ENCODE assay signal across 6 worm cellular contexts in the genomic region with DNA sequence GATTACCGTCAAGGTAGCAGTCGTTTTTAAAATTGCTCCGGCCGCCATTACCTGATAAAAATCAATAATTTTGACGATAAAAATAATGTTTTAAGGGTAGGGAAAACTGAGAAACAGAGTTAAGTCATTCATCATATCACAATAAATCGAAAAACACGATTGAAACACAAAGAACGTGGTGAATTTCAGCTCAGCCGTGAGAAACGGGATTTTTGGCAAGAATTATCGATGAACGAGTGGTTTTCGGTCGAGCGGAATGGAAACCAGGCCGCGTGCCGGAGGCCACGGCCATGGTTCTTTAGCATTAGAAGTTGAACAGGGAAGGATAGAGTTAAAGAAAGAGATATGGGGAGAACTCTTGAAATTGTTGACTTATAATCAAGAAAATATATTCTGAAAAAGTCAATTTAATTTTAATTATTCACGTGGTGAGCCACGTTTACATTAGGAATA.
TF ChIP-seq lines count a peak whose summit lies in the region.

vha-4 (minus strand) TSS at position 51 of the 453 bp plus-strand sequence.
T01H3.5 (plus strand) TSS at position 351 of the 453 bp plus-strand sequence.

TF ChIP-seq in whole organism, L1 larva, 84 proteins besides CTCF, POLR2A, EP300 and RAD21 (continues in another document):
- TF ChIP-seq vab-15 (tag; optimal IDR thresholded peaks at IDR 0.05; lab: Kevin White, UChicago) (no peak), unc-130 (tag; optimal IDR thresholded peaks at IDR 0.05; lab: Kevin White, UChicago) (no peak), dpl-1 (GFP tag; optimal IDR thresholded peaks at IDR 0.05; lab: Kevin White, UChicago) (peak in 1 of 3 experiments; percentile 23), ztf-11 (tag; optimal IDR thresholded peaks at IDR 0.05; lab: Kevin White, UChicago) (no peak), fkh-10 (GFP tag; optimal IDR thresholded peaks at IDR 0.05; lab: Kevin White, UChicago) (no peak), aly-2 (tag; optimal IDR thresholded peaks at IDR 0.05; lab: Kevin White, UChicago) (no peak), fkh-8 (tag; optimal IDR thresholded peaks at IDR 0.05; lab: Kevin White, UChicago) (no peak), unc-98 (GFP tag; IDR thresholded peaks at IDR 0.05; lab: Robert Waterston, UW) (no peak), lsy-2 (tag; optimal IDR thresholded peaks at IDR 0.05; lab: Kevin White, UChicago) (peak in 1 of 2 experiments; percentile 21), snu-23 (GFP tag; optimal IDR thresholded peaks at IDR 0.05; lab: Kevin White, UChicago) (peak; percentile 6), lin-35 (GFP tag; optimal IDR thresholded peaks at IDR 0.05; lab: Kevin White, UChicago) (peak in 1 of 2 experiments; percentile 5), egl-13 (tag; optimal IDR thresholded peaks at IDR 0.05; lab: Kevin White, UChicago) (no peak), grh-1 (GFP tag; IDR thresholded peaks at IDR 0.05; lab: Robert Waterston, UW) (no peak), ceh-8 (GFP tag; optimal IDR thresholded peaks at IDR 0.05; lab: Kevin White, UChicago) (no peak)

TF ChIP-seq in whole organism, L2 larva, 48 proteins besides CTCF, POLR2A, EP300 and RAD21 (continues in another document):
- no peak for TF ChIP-seq ceh-16 (tag; optimal IDR thresholded peaks at IDR 0.05; lab: Kevin White, UChicago)
- no peak for TF ChIP-seq nhr-10 (tag; optimal IDR thresholded peaks at IDR 0.05; lab: Kevin White, UChicago)
- no peak for TF ChIP-seq R02D3.7 (tag; optimal IDR thresholded peaks at IDR 0.05; lab: Kevin White, UChicago)
- no peak for TF ChIP-seq ceh-82 (tag; optimal IDR thresholded peaks at IDR 0.05; lab: Kevin White, UChicago)
- no peak for TF ChIP-seq lin-13 (GFP tag; optimal IDR thresholded peaks at IDR 0.05; lab: Kevin White, UChicago)
- TF ChIP-seq ztf-4 (tag; optimal IDR thresholded peaks at IDR 0.05; lab: Kevin White, UChicago), result no peak
- peak; percentile 5 for TF ChIP-seq nhr-129 (tag; optimal IDR thresholded peaks at IDR 0.05; lab: Kevin White, UChicago)
- TF ChIP-seq Y55F3AM.14 (GFP tag; optimal IDR thresholded peaks at IDR 0.05; lab: Kevin White, UChicago), result no peak
- TF ChIP-seq fos-1 (tag; optimal IDR thresholded peaks at IDR 0.05; lab: Kevin White, UChicago), result peak; percentile 62
- TF ChIP-seq skn-1 (tag; optimal IDR thresholded peaks at IDR 0.05; lab: Kevin White, UChicago), result no peak
- TF ChIP-seq ZK546.5 (tag; optimal IDR thresholded peaks at IDR 0.05; lab: Kevin White, UChicago), result no peak
- TF ChIP-seq lsy-2 (tag; optimal IDR thresholded peaks at IDR 0.05; lab: Kevin White, UChicago), result peak in 1 of 2 experiments; percentile 12
- no peak for TF ChIP-seq sma-3 (GFP tag; optimal IDR thresholded peaks at IDR 0.05; lab: Kevin White, UChicago)
- TF ChIP-seq alr-1 (tag; optimal IDR thresholded peaks at IDR 0.05; lab: Kevin White, UChicago), result no peak
- peak; percentile 16 for TF ChIP-seq unc-55 (GFP tag; optimal IDR thresholded peaks at IDR 0.05; lab: Kevin White, UChicago)

TF ChIP-seq in whole organism, L3 larva, 47 proteins besides CTCF, POLR2A, EP300 and RAD21:
- no peak for TF ChIP-seq nhr-67 (tag; optimal IDR thresholded peaks at IDR 0.05; lab: Kevin White, UChicago)
- no peak for TF ChIP-seq lsy-12 (tag; optimal IDR thresholded peaks at IDR 0.05; lab: Kevin White, UChicago)
- no peak for TF ChIP-seq nhr-12 (tag; optimal IDR thresholded peaks at IDR 0.05; lab: Kevin White, UChicago)
- no peak for TF ChIP-seq daf-12 (tag; optimal IDR thresholded peaks at IDR 0.05; lab: Kevin White, UChicago)
- no peak for TF ChIP-seq R02D3.7 (tag; optimal IDR thresholded peaks at IDR 0.05; lab: Kevin White, UChicago)
- no peak for TF ChIP-seq elt-2 (tag; optimal IDR thresholded peaks at IDR 0.05; lab: Kevin White, UChicago)
- no peak for TF ChIP-seq ceh-9 (tag; optimal IDR thresholded peaks at IDR 0.05; lab: Kevin White, UChicago)
- peak; percentile 52 for TF ChIP-seq hmg-11 (tag; optimal IDR thresholded peaks at IDR 0.05; lab: Kevin White, UChicago)
- no peak for TF ChIP-seq ceh-28 (tag; optimal IDR thresholded peaks at IDR 0.05; lab: Kevin White, UChicago)
- TF ChIP-seq lin-15B (tag; optimal IDR thresholded peaks at IDR 0.05; lab: Kevin White, UChicago), result peak; percentile 4
- no peak for TF ChIP-seq sea-2 (GFP tag; optimal IDR thresholded peaks at IDR 0.05; lab: Kevin White, UChicago)
- TF ChIP-seq egl-27 (tag; optimal IDR thresholded peaks at IDR 0.05; lab: Kevin White, UChicago), result no peak
- no peak for TF ChIP-seq snpc-4 (tag; optimal IDR thresholded peaks at IDR 0.05; lab: Kevin White, UChicago)
- no peak for TF ChIP-seq eor-1 (tag; optimal IDR thresholded peaks at IDR 0.05; lab: Kevin White, UChicago)
- no peak for TF ChIP-seq lin-39 (tag; optimal IDR thresholded peaks at IDR 0.05; lab: Kevin White, UChicago)
- no peak for TF ChIP-seq zag-1 (tag; optimal IDR thresholded peaks at IDR 0.05; lab: Kevin White, UChicago)

TF ChIP-seq in whole organism, L4 larva, 104 proteins besides CTCF, POLR2A, EP300 and RAD21 (continues in another document):
- TF ChIP-seq hmg-1.1 (GFP tag; IDR thresholded peaks at IDR 0.05; lab: Robert Waterston, UW), result no peak
- TF ChIP-seq hlh-30 (tag; optimal IDR thresholded peaks at IDR 0.05; lab: Kevin White, UChicago; ENCODE audit: insufficient read depth), result no peak
- no peak for TF ChIP-seq R02D3.7 (tag; optimal IDR thresholded peaks at IDR 0.05; lab: Kevin White, UChicago)
- TF ChIP-seq zfp-3 (GFP tag; conservative IDR thresholded peaks at IDR 0.05; lab: Robert Waterston, UW), result no peak
- TF ChIP-seq mxl-3 (GFP tag; optimal IDR thresholded peaks at IDR 0.05; lab: Kevin White, UChicago), result peak; percentile 33
- peak; percentile 29; the same call in 1 of the 2 replicates for TF ChIP-seq lin-38 (GFP tag; IDR thresholded peaks at IDR 0.05; lab: Robert Waterston, UW)
- no peak for TF ChIP-seq daf-16 (GFP tag; optimal IDR thresholded peaks at IDR 0.05; lab: Kevin White, UChicago)
- TF ChIP-seq daf-16 (tag; optimal IDR thresholded peaks at IDR 0.05; lab: Kevin White, UChicago), result no peak
- TF ChIP-seq nhr-6 (tag; optimal IDR thresholded peaks at IDR 0.05; lab: Kevin White, UChicago), result no peak
- no peak for TF ChIP-seq lsy-2 (tag; optimal IDR thresholded peaks at IDR 0.05; lab: Kevin White, UChicago)
- peak in 1 of 2 experiments; percentile 16 for TF ChIP-seq hif-1 (tag; optimal IDR thresholded peaks at IDR 0.05; lab: Kevin White, UChicago)
- TF ChIP-seq nhr-77 (tag; optimal IDR thresholded peaks at IDR 0.05; lab: Kevin White, UChicago), result peak; percentile 9
- TF ChIP-seq snpc-1.2 (GFP tag; IDR thresholded peaks at IDR 0.05; lab: Robert Waterston, UW), result no peak
- TF ChIP-seq vab-7 (GFP tag; IDR thresholded peaks at IDR 0.05; lab: Robert Waterston, UW), result no peak
- TF ChIP-seq F49E8.2 (tag; optimal IDR thresholded peaks at IDR 0.05; lab: Kevin White, UChicago; ENCODE audit: borderline replicate concordance), result no peak
- no peak for TF ChIP-seq mdt-29 (GFP tag; IDR thresholded peaks at IDR 0.05; lab: Robert Waterston, UW)

TF ChIP-seq in whole organism, late embryonic, 69 proteins besides CTCF, POLR2A, EP300 and RAD21:
- TF ChIP-seq unc-55 (GFP tag; optimal IDR thresholded peaks at IDR 0.05; lab: Kevin White, UChicago) (no peak), ceh-31 (tag; optimal IDR thresholded peaks at IDR 0.05; lab: Kevin White, UChicago) (peak; percentile 32), ceh-18 (tag; optimal IDR thresholded peaks at IDR 0.05; lab: Kevin White, UChicago) (no peak), ets-4 (tag; optimal IDR thresholded peaks at IDR 0.05; lab: Kevin White, UChicago) (peak; percentile 27), che-1 (tag; optimal IDR thresholded peaks at IDR 0.05; lab: Kevin White, UChicago) (no peak), C08G9.2 (tag; optimal IDR thresholded peaks at IDR 0.05; lab: Kevin White, UChicago) (peak; percentile 15), ceh-2 (tag; optimal IDR thresholded peaks at IDR 0.05; lab: Kevin White, UChicago) (peak; percentile 18), elt-4 (tag; optimal IDR thresholded peaks at IDR 0.05; lab: Kevin White, UChicago) (no peak), tbx-2 (tag; optimal IDR thresholded peaks at IDR 0.05; lab: Kevin White, UChicago) (peak; percentile 46)

TF ChIP-seq in whole organism, young adult, 124 proteins besides CTCF, POLR2A, EP300 and RAD21:
- TF ChIP-seq ccch-3 (GFP tag; optimal IDR thresholded peaks at IDR 0.05; lab: Kevin White, UChicago) (no peak), zfh-2 (GFP tag; conservative IDR thresholded peaks at IDR 0.05; lab: Robert Waterston, UW) (0 out of 2 replicates have a peak, but pooled peaks have one; percentile 8), nhr-80 (tag; optimal IDR thresholded peaks at IDR 0.05; lab: Kevin White, UChicago) (peak; percentile 55)
TF ChIP-seq in whole organism, young adult: peak in this region for 2.
